Worm (Caenorhabditis elegans) whole organism, L2 larva: ENCODE data around the gene lido-17.

Experiments
- C34F6.9 ChIP-seq: fragments of 150-350 bp; optimal IDR thresholded peaks from 2 replicates; lab custom pipeline; 2014; ENCODE audit warnings: missing biosample characterization, missing genetic modification characterization
- F13H6.1 ChIP-seq: sonication (generic microtip); optimal IDR thresholded peaks from 2 replicates; lab custom pipeline; 2016; ENCODE audit warnings: missing genetic modification characterization, missing compliant biosample characterization
- R02D3.7 ChIP-seq: fragments of 150-350 bp; optimal IDR thresholded peaks from 2 replicates; lab custom pipeline; 2014; ENCODE audit warnings: missing biosample characterization, missing genetic modification characterization
- Y55F3AM.14 ChIP-seq: fragments of 200-800 bp; sonication (Bioruptor generic); optimal IDR thresholded peaks from 2 replicates; lab custom pipeline; 2018; ENCODE audit warnings: mild to moderate bottlenecking, missing genetic modification characterization, missing compliant biosample characterization
- ZK546.5 ChIP-seq: sonication (generic microtip); optimal IDR thresholded peaks from 2 replicates; lab custom pipeline; 2017; ENCODE audit warnings: missing biosample characterization, missing genetic modification characterization
- aly-2 ChIP-seq: fragments of 150-350 bp; optimal IDR thresholded peaks from 2 replicates; lab custom pipeline; 2014; ENCODE audit warnings: missing biosample characterization, missing genetic modification characterization
- ama-1 ChIP-seq: fragments of 150-350 bp; optimal IDR thresholded peaks from 2 replicates; lab custom pipeline; 2018; ENCODE audit warnings: inconsistent platforms
- ceh-82 ChIP-seq: fragments of 150-350 bp; optimal IDR thresholded peaks from 2 replicates; lab custom pipeline; 2014; ENCODE audit warnings: missing biosample characterization, missing genetic modification characterization
- crh-2 ChIP-seq: sonication (generic microtip); optimal IDR thresholded peaks from 2 replicates; lab custom pipeline; 2017; ENCODE audit warnings: missing biosample characterization, missing genetic modification characterization
- dmd-4 ChIP-seq: sonication (generic microtip); optimal IDR thresholded peaks from 2 replicates; lab custom pipeline; 2017; ENCODE audit warnings: missing biosample characterization, missing genetic modification characterization
- egl-27 ChIP-seq: sonication (generic microtip); optimal IDR thresholded peaks from 3 replicates; lab custom pipeline; 2017; ENCODE audit warnings: missing biosample characterization, missing genetic modification reagents, missing genetic modification characterization
- elt-1 ChIP-seq: fragments of 150-350 bp; optimal IDR thresholded peaks from 2 replicates; lab custom pipeline; 2014; ENCODE audit warnings: missing biosample characterization, missing genetic modification characterization
- elt-3 ChIP-seq: sonication (generic microtip); optimal IDR thresholded peaks from 2 replicates; lab custom pipeline; 2017; ENCODE audit warnings: missing biosample characterization, missing genetic modification characterization
- fos-1 ChIP-seq: fragments of 150-350 bp; optimal IDR thresholded peaks from 2 replicates; lab custom pipeline; 2014; ENCODE audit warnings: missing biosample characterization, missing genetic modification characterization
- gmeb-1 ChIP-seq: fragments of 150-350 bp; optimal IDR thresholded peaks from 2 replicates; lab custom pipeline; 2014; ENCODE audit warnings: missing biosample characterization, missing genetic modification characterization
- lin-11 ChIP-seq: fragments of 150-350 bp; sonication (generic microtip); optimal IDR thresholded peaks from 2 replicates; lab custom pipeline; 2014; ENCODE audit warnings: missing biosample characterization, missing genetic modification characterization, inconsistent platforms, mixed read lengths
- lin-13 ChIP-seq: fragments of 150-350 bp; optimal IDR thresholded peaks from 2 replicates; lab custom pipeline; 2014; ENCODE audit warnings: missing biosample characterization, missing genetic modification reagents, missing genetic modification characterization
- mab-5 ChIP-seq: fragments of 150-350 bp; optimal IDR thresholded peaks from 2 replicates; lab custom pipeline; 2014; ENCODE audit warnings: missing biosample characterization, missing genetic modification characterization
- mbf-1 ChIP-seq: sonication (generic microtip); optimal IDR thresholded peaks from 2 replicates; lab custom pipeline; 2017; ENCODE audit warnings: missing biosample characterization, missing genetic modification characterization
- nhr-10 ChIP-seq: sonication (generic microtip); optimal IDR thresholded peaks from 2 replicates; lab custom pipeline; 2017; ENCODE audit warnings: missing biosample characterization, missing genetic modification characterization
- nhr-12 ChIP-seq: fragments of 150-350 bp; optimal IDR thresholded peaks from 2 replicates; lab custom pipeline; 2014; ENCODE audit warnings: missing biosample characterization, missing genetic modification characterization
- nhr-21 ChIP-seq: fragments of 150-350 bp; optimal IDR thresholded peaks from 2 replicates; lab custom pipeline; 2014; ENCODE audit warnings: missing biosample characterization, missing genetic modification characterization
- nhr-23 ChIP-seq: fragments of 150-350 bp; optimal IDR thresholded peaks from 2 replicates; lab custom pipeline; 2014; ENCODE audit warnings: missing biosample characterization, missing genetic modification reagents, missing genetic modification characterization
- nhr-25 ChIP-seq: fragments of 150-350 bp; sonication (generic microtip); optimal IDR thresholded peaks from 3 replicates; lab custom pipeline; 2014; ENCODE audit warnings: missing biosample characterization, missing genetic modification characterization
- nhr-6 ChIP-seq: fragments of 150-350 bp; optimal IDR thresholded peaks from 2 replicates; lab custom pipeline; 2014; ENCODE audit warnings: missing biosample characterization, missing genetic modification characterization
- nhr-77 ChIP-seq: fragments of 150-350 bp; optimal IDR thresholded peaks from 2 replicates; lab custom pipeline; 2014; ENCODE audit warnings: missing biosample characterization, missing genetic modification characterization
- peb-1 ChIP-seq: fragments of 150-350 bp; optimal IDR thresholded peaks from 2 replicates; lab custom pipeline; 2014; ENCODE audit warnings: missing biosample characterization, missing genetic modification characterization
- sem-4 ChIP-seq: fragments of 150-350 bp; optimal IDR thresholded peaks from 2 replicates; lab custom pipeline; 2014; ENCODE audit warnings: missing biosample characterization, missing genetic modification reagents, missing genetic modification characterization
- skn-1 ChIP-seq: sonication (generic microtip); optimal IDR thresholded peaks from 2 replicates; lab custom pipeline; 2017; ENCODE audit warnings: missing biosample characterization, missing genetic modification characterization
- sma-3 ChIP-seq: sonication (generic microtip); optimal IDR thresholded peaks from 2 replicates; lab custom pipeline; 2016; ENCODE audit warnings: missing genetic modification reagents, missing genetic modification characterization, missing compliant biosample characterization
- sma-9 ChIP-seq, 2 experiments: fragments of 150-350 bp in 1 of 2; sonication (generic microtip) in 1 of 2; optimal IDR thresholded peaks; 2 replicates each; lab custom pipeline; 2014 to 2016; ENCODE audit warnings: missing genetic modification characterization in 2 of 2, mild to moderate bottlenecking in 1 of 2, missing biosample characterization in 1 of 2, missing compliant biosample characterization in 1 of 2, missing genetic modification reagents in 1 of 2, moderate library complexity in 1 of 2
- snpc-4 ChIP-seq: fragments of 150-350 bp; optimal IDR thresholded peaks from 2 replicates; lab custom pipeline; 2014; ENCODE audit warnings: missing biosample characterization, missing genetic modification characterization
- unc-39 ChIP-seq: fragments of 150-350 bp; optimal IDR thresholded peaks from 2 replicates; lab custom pipeline; 2014; ENCODE audit warnings: missing biosample characterization, missing genetic modification characterization
- unc-55 ChIP-seq: fragments of 150-350 bp; sonication (generic microtip); optimal IDR thresholded peaks from 3 replicates; lab custom pipeline; 2014; ENCODE audit warnings: missing biosample characterization, missing genetic modification reagents, missing genetic modification characterization
- ztf-1 ChIP-seq: fragments of 200-800 bp; sonication (Bioruptor generic); conservative IDR thresholded peaks from 2 replicates; pipeline ENCODE4 v1.3.6; 2022; ENCODE audit warnings: missing genetic modification characterization, missing compliant biosample characterization
- ztf-11 ChIP-seq: sonication (generic microtip); optimal IDR thresholded peaks from 2 replicates; lab custom pipeline; 2017; ENCODE audit warnings: missing biosample characterization, missing genetic modification characterization
- ztf-4 ChIP-seq: fragments of 150-350 bp; optimal IDR thresholded peaks from 2 replicates; lab custom pipeline; 2014; ENCODE audit warnings: missing biosample characterization, missing genetic modification characterization

lido-17 gene

DNA sequence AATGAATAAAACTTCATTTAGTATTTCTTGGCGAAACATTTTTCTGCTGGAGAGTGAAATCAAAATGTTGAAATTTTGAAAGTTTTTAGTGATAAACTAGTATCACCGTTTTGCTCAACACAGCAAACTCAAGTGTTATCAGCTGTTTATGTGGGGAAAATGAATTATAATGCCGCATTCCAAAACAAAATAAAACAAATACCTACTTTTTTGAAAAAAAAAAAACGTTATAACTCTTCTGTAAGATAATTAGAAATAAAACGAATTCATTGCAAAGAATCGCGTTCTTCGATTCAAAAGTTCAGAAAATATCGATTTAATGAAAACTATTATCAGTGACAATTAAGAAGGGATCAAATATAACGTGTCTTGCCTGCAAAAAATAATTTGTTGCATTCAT is 4.9 kb upstream of the lido-17 start, which contains the start of gene Y51B9A.9:
TSS of gene Y51B9A.9 (minus strand) at position 101 of the 400 bp plus-strand sequence.
- TF ChIP-seq skn-1 (no peak), dmd-4 (tag; lab: Kevin White, UChicago) (no peak), elt-1 (no peak), ZK546.5 (no peak), fos-1 (no peak), sem-4 (tag; lab: Kevin White, UChicago) (no peak), egl-27 (tag; lab: Kevin White, UChicago) (no peak), ztf-1 (no peak), nhr-6 (tag; lab: Kevin White, UChicago) (no peak), snpc-4 (tag; lab: Kevin White, UChicago) (no peak), sma-9 (GFP tag; optimal IDR thresholded peaks at IDR 0.05; lab: Kevin White, UChicago) (no peak), sma-9 (tag; optimal IDR thresholded peaks at IDR 0.05; lab: Kevin White, UChicago) (no peak), C34F6.9 (tag; lab: Kevin White, UChicago) (no peak), aly-2 (no peak), nhr-12 (no peak), mbf-1 (tag; lab: Kevin White, UChicago) (no peak), R02D3.7 (tag; lab: Kevin White, UChicago) (no peak), gmeb-1 (tag; lab: Kevin White, UChicago) (no peak), nhr-10 (tag; lab: Kevin White, UChicago) (no peak), sma-3 (GFP tag; lab: Kevin White, UChicago) (no peak), Y55F3AM.14 (no peak)
- TF ChIP-seq, all 48 proteins: peak for 0

DNA sequence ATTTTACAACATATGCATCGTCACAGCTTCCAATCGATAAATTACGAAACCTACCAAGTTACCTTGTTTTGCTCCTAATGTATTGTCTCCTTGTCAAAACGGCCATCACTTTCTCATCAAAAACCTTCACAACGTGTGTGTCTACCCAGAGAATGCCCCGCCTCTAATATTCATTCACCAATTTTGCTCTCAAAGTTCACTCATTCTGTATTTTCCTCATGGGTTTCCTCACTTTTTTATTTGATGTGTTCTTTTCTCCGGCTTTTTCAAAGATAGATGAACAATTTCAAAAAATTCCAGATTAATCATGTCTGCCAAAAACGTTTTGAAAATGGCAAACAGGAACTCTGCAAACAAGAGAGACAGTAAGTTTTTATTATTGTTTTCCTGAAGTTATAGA is 7.4 kb downstream of the lido-17 start, which contains the start of gene C06C3.7:
TSS of gene C06C3.7 (plus strand) at position 301 of the 400 bp plus-strand sequence.
- no peak for TF ChIP-seq lin-11 (tag; lab: Kevin White, UChicago)
- TF ChIP-seq fos-1: no peak
- no peak for TF ChIP-seq lin-13 (GFP tag; lab: Kevin White, UChicago)
- TF ChIP-seq elt-3 (tag; lab: Kevin White, UChicago): no peak
- TF ChIP-seq unc-39 (tag; lab: Kevin White, UChicago): no peak
- TF ChIP-seq elt-1: no peak
- TF ChIP-seq mbf-1 (tag; lab: Kevin White, UChicago): no peak
- no peak for TF ChIP-seq nhr-21
- TF ChIP-seq nhr-23 (tag; lab: Kevin White, UChicago): no peak
- no peak for TF ChIP-seq ceh-82 (tag; lab: Kevin White, UChicago)
- no peak for TF ChIP-seq ama-1 (lab: Kevin White, UChicago)

DNA sequence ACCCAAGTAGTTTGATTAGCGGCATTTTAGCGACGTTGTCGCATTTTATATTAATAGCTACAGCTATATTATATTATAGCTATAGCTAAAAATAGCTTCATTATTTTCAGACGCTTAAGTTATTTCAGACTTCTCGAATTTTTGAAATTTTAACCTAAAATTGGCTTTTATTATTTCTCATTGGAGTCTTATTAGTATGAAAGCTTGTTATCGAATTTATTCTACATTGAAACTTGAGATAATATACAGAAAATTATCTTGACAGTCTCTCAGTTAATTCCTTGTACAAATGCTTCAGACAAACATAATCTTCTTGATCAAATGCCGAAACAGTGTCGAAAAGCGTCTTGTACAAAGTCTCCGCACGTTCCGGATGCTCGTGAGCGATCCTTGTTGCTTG is 12.8 kb downstream of the lido-17 start, which contains the start of gene srh-48:
TSS of gene srh-48 (plus strand) at position 301 of the 400 bp plus-strand sequence.
- no peak for TF ChIP-seq aly-2
- TF ChIP-seq nhr-10 (tag; lab: Kevin White, UChicago): no peak
- no peak for TF ChIP-seq unc-55 (GFP tag; lab: Kevin White, UChicago)
- TF ChIP-seq lin-11 (tag; lab: Kevin White, UChicago): no peak
- TF ChIP-seq peb-1 (tag; lab: Kevin White, UChicago): no peak
- TF ChIP-seq fos-1: no peak
- TF ChIP-seq snpc-4 (tag; lab: Kevin White, UChicago): no peak
- TF ChIP-seq F13H6.1 (tag; lab: Kevin White, UChicago): no peak

DNA sequence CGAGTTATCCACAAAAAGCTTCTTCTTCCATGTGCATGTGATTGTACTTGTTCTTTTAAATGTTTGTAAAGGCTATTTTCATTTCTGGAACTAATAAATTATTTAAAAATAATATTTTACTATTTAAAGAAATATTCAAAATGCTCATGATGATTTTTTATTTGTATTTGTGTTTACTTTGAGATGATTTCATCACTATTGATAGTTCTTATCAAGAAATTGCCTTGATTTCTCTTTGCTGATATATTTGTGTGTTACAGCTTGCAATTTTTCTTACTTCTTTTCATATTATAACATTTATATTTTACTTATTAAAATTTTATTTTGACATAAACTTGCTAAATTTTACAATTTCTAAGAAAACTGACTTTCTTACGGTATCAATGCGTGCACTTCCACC is 14.4 kb downstream of the lido-17 start:
- TF ChIP-seq fos-1 (peak; percentile 68), ZK546.5 (no peak), lin-13 (GFP tag; lab: Kevin White, UChicago) (no peak), skn-1 (peak; percentile 19), nhr-12 (no peak), ztf-11 (no peak)

- TF ChIP-seq C34F6.9 (tag; lab: Kevin White, UChicago): no peak
- no peak for TF ChIP-seq fos-1
- no peak for TF ChIP-seq nhr-6 (tag; lab: Kevin White, UChicago)
- no peak for TF ChIP-seq ztf-4 (tag; lab: Kevin White, UChicago)
- TF ChIP-seq nhr-77 (tag; lab: Kevin White, UChicago): no peak
- no peak for TF ChIP-seq sem-4 (tag; lab: Kevin White, UChicago)
- no peak for TF ChIP-seq Y55F3AM.14
- TF ChIP-seq crh-2: no peak
- no peak for TF ChIP-seq mab-5 (tag; lab: Kevin White, UChicago)
- TF ChIP-seq dmd-4 (tag; lab: Kevin White, UChicago): no peak
- no peak for TF ChIP-seq nhr-25
- no peak for TF ChIP-seq nhr-23 (tag; lab: Kevin White, UChicago)
- no peak for TF ChIP-seq snpc-4 (tag; lab: Kevin White, UChicago)
Measured at ce11 chrII:9377158-9377557, 15.5 kb downstream of the lido-17 start, which contains the start of gene C06C3.10. TSS of gene C06C3.10 (minus strand) at chrII:9377258.
